Worm (Caenorhabditis elegans): ENCODE results near the gene B0272.3.

- TF ChIP-seq sea-1 (GFP tag; conservative IDR thresholded peaks at IDR 0.05) (no peak), ceh-36 (tag; optimal IDR thresholded peaks at IDR 0.05) (no peak), ets-7 (tag; optimal IDR thresholded peaks at IDR 0.05) (no peak), flt-1 (GFP tag; IDR thresholded peaks at IDR 0.05) (no peak), hmbx-1 (tag; optimal IDR thresholded peaks at IDR 0.05) (no peak), ama-1 (optimal IDR thresholded peaks at IDR 0.05) (no peak), hnd-1 (tag; optimal IDR thresholded peaks at IDR 0.05) (no peak), tbx-11 (GFP tag; IDR thresholded peaks at IDR 0.05) (no peak), pes-1 (GFP tag; IDR thresholded peaks at IDR 0.05) (no peak), aly-1 (tag; optimal IDR thresholded peaks at IDR 0.05) (no peak), tra-4 (tag; optimal IDR thresholded peaks at IDR 0.05) (no peak), tbx-37 (GFP tag; conservative IDR thresholded peaks at IDR 0.05) (no peak), B0310.2 (tag; optimal IDR thresholded peaks at IDR 0.05) (no peak)
Measured at ce11 chrX:9449330-9449729, 18.1 kb downstream of the B0272.3 start, which contains the start of gene ZK899.7.
